Fruit fly (Drosophila melanogaster) whole organism, embryonic: ENCODE results near the gene CG10226.

Source experiments
- ATbp ChIP-seq: fragments of 200-800 bp; sonication (Bioruptor generic); optimal IDR thresholded peaks from 2 replicates; lab custom pipeline; 2017; ENCODE audit warnings: missing biosample characterization, mild to moderate bottlenecking, missing genetic modification characterization, missing genetic modification reagents
- Ada2b ChIP-seq: fragments of 200-800 bp; sonication (Bioruptor generic); IDR thresholded peaks from 2 replicates; pipeline ENCODE4 v1.3.6; 2022; ENCODE audit warnings: missing biosample characterization, missing genetic modification characterization
- Atf3 ChIP-seq: fragments of 200-800 bp; sonication (Bioruptor generic); optimal IDR thresholded peaks from 3 replicates; lab custom pipeline; 2016; ENCODE audit warnings: missing biosample characterization, missing genetic modification characterization
- CG10431 ChIP-seq: fragments of 200-800 bp; sonication (Bioruptor generic); optimal IDR thresholded peaks from 3 replicates; lab custom pipeline; 2018; ENCODE audit warnings: missing biosample characterization, mild to moderate bottlenecking, missing genetic modification characterization
- CG10462 ChIP-seq: fragments of 200-800 bp; sonication (Bioruptor generic); optimal IDR thresholded peaks from 2 replicates; lab custom pipeline; 2016; ENCODE audit warnings: missing biosample characterization, missing genetic modification characterization
- CG11723 ChIP-seq: fragments of 200-800 bp; sonication (Bioruptor generic); optimal IDR thresholded peaks from 2 replicates; lab custom pipeline; 2017; ENCODE audit warnings: missing biosample characterization, mild to moderate bottlenecking, missing genetic modification characterization
- CG14667 ChIP-seq: fragments of 200-800 bp; sonication (Bioruptor generic); IDR thresholded peaks from 2 replicates; pipeline ENCODE4 v1.3.6; 2022; ENCODE audit warnings: missing biosample characterization, missing genetic modification characterization
- CG17361 ChIP-seq: fragments of 200-800 bp; sonication (Bioruptor generic); IDR thresholded peaks from 3 replicates; pipeline ENCODE4 v1.3.6; 2022; ENCODE audit warnings: missing biosample characterization, missing genetic modification characterization
- CG17612 ChIP-seq: fragments of 200-800 bp; sonication (Bioruptor generic); IDR thresholded peaks from 2 replicates; pipeline ENCODE4 v1.3.6; 2022; ENCODE audit warnings: missing biosample characterization, missing genetic modification characterization
- CG1832 ChIP-seq: fragments of 200-800 bp; sonication (Bioruptor generic); optimal IDR thresholded peaks from 2 replicates; lab custom pipeline; 2017; ENCODE audit warnings: missing biosample characterization, mild to moderate bottlenecking, missing genetic modification characterization, inconsistent platforms
- CG18619 ChIP-seq: fragments of 200-800 bp; sonication (Bioruptor generic); optimal IDR thresholded peaks from 3 replicates; lab custom pipeline; 2017; ENCODE audit warnings: missing biosample characterization, mild to moderate bottlenecking, missing genetic modification characterization
- CG2120 ChIP-seq: fragments of 200-800 bp; sonication (Bioruptor generic); optimal IDR thresholded peaks from 3 replicates; lab custom pipeline; 2016; ENCODE audit warnings: missing biosample characterization, missing genetic modification characterization
- CG2202 ChIP-seq: fragments of 200-800 bp; sonication (Bioruptor generic); optimal IDR thresholded peaks from 2 replicates; lab custom pipeline; 2018; ENCODE audit warnings: missing biosample characterization, mild to moderate bottlenecking, missing genetic modification characterization
- CG34376 ChIP-seq: fragments of 200-800 bp; sonication (Bioruptor generic); optimal IDR thresholded peaks from 2 replicates; lab custom pipeline; 2018; ENCODE audit warnings: missing biosample characterization, mild to moderate bottlenecking, missing genetic modification characterization
- CG4360 ChIP-seq: fragments of 200-800 bp; sonication (Bioruptor generic); IDR thresholded peaks from 2 replicates; pipeline ENCODE4 v1.3.6; 2022; ENCODE audit warnings: missing biosample characterization, missing genetic modification characterization
- CG6175 ChIP-seq: fragments of 200-800 bp; sonication (Bioruptor generic); IDR thresholded peaks from 3 replicates; pipeline ENCODE4 v1.3.6; 2022; ENCODE audit warnings: missing biosample characterization, missing genetic modification characterization
- CG6272 ChIP-seq: fragments of 200-800 bp; sonication (Bioruptor generic); IDR thresholded peaks from 2 replicates; pipeline ENCODE4 v1.3.6; 2022; ENCODE audit warnings: missing biosample characterization, missing genetic modification characterization
- CG8290 ChIP-seq, 3 experiments: fragments of 200-800 bp; sonication (Bioruptor generic); optimal IDR thresholded peaks; 2 replicates each; lab custom pipeline; 2016 to 2019; ENCODE audit warnings: missing biosample characterization in 3 of 3, missing genetic modification characterization in 3 of 3, mild to moderate bottlenecking in 2 of 3, moderate library complexity in 1 of 3
- CG8478 ChIP-seq: fragments of >200 bp; optimal IDR thresholded peaks from 2 replicates; lab custom pipeline; 2018
- D ChIP-seq, 2 experiments: fragments of 200-800 bp in 1 of 2; fragments of >200 bp in 1 of 2; sonication (Bioruptor generic) in 1 of 2; optimal IDR thresholded peaks; 2 replicates in 1 of 2; 3 replicates in 1 of 2; lab custom pipeline; 2017; ENCODE audit warnings: mild to moderate bottlenecking in 1 of 2, missing biosample characterization in 1 of 2, missing genetic modification characterization in 1 of 2, missing genetic modification reagents in 1 of 2
- E2f2 ChIP-seq: fragments of 200-800 bp; sonication (Bioruptor generic); IDR thresholded peaks from 2 replicates; pipeline ENCODE4 v1.3.6; 2022; ENCODE audit warnings: missing biosample characterization, missing genetic modification characterization
- Ets65A ChIP-seq: fragments of 200-800 bp; sonication (Bioruptor generic); peaks from one replicate; lab custom pipeline; 2016; ENCODE audit warnings: missing biosample characterization, missing genetic modification characterization
- Lim3 ChIP-seq: fragments of 200-800 bp; sonication (Bioruptor generic); IDR thresholded peaks from 2 replicates; pipeline ENCODE4 v1.3.6; 2022; ENCODE audit warnings: missing biosample characterization, missing genetic modification characterization
- Meics ChIP-seq: fragments of 200-800 bp; sonication (Bioruptor generic); optimal IDR thresholded peaks from 2 replicates; lab custom pipeline; 2017; ENCODE audit warnings: missing biosample characterization, mild to moderate bottlenecking, missing genetic modification characterization
- Neu2 ChIP-seq: fragments of 200-800 bp; sonication (Bioruptor generic); optimal IDR thresholded peaks from 3 replicates; lab custom pipeline; 2016; ENCODE audit warnings: missing biosample characterization, missing genetic modification characterization, borderline replicate concordance
- Opbp ChIP-seq: fragments of 200-800 bp; sonication (Bioruptor generic); IDR thresholded peaks from 3 replicates; pipeline ENCODE4 v1.3.6; 2022; ENCODE audit warnings: missing biosample characterization, missing genetic modification characterization; ENCODE audit not compliant: partially characterized antibody
- Sry-β ChIP-seq: fragments of 200-800 bp; sonication (Bioruptor generic); optimal IDR thresholded peaks from 2 replicates; lab custom pipeline; 2018; ENCODE audit warnings: missing biosample characterization, mild to moderate bottlenecking, missing genetic modification characterization, moderate library complexity
- Stat92E ChIP-seq, 3 experiments: fragments of >200 bp in 2 of 3; fragments of 200-800 bp in 1 of 3; sonication (Bioruptor generic) in 1 of 3; optimal IDR thresholded peaks; 2 replicates each; lab custom pipeline; 2017 to 2019; ENCODE audit warnings: missing biosample characterization in 3 of 3, missing genetic modification characterization in 3 of 3, mild to moderate bottlenecking in 1 of 3, moderate library complexity in 1 of 3
- Taf1 ChIP-seq: fragments of 200-800 bp; sonication (Bioruptor generic); IDR thresholded peaks from 2 replicates; pipeline ENCODE4 v1.3.6; 2022; ENCODE audit warnings: missing biosample characterization, missing genetic modification characterization
- Xbp1 ChIP-seq: fragments of 200-800 bp; sonication (Bioruptor generic); optimal IDR thresholded peaks from 3 replicates; lab custom pipeline; 2016; ENCODE audit warnings: missing biosample characterization, mild to moderate bottlenecking, missing genetic modification characterization
- YL-1 ChIP-seq: fragments of 200-800 bp; sonication (Bioruptor generic); optimal IDR thresholded peaks from 3 replicates; lab custom pipeline; 2017; ENCODE audit warnings: missing biosample characterization, mild to moderate bottlenecking, missing genetic modification characterization
- abd-A ChIP-seq: fragments of 200-800 bp; sonication (Bioruptor generic); optimal IDR thresholded peaks from 3 replicates; lab custom pipeline; 2019; ENCODE audit warnings: missing biosample characterization, mild to moderate bottlenecking, missing genetic modification characterization, moderate library complexity
- btn ChIP-seq: fragments of 200-800 bp; sonication (Bioruptor generic); optimal IDR thresholded peaks from 2 replicates; lab custom pipeline; 2016; ENCODE audit warnings: missing biosample characterization, missing genetic modification characterization
- cato ChIP-seq: fragments of 200-800 bp; sonication (Bioruptor generic); optimal IDR thresholded peaks from 2 replicates; lab custom pipeline; 2016; ENCODE audit warnings: missing biosample characterization, missing genetic modification characterization, borderline replicate concordance
- ci ChIP-seq: fragments of 200-800 bp; sonication (Bioruptor generic); IDR thresholded peaks from 3 replicates; pipeline ENCODE4 v1.3.6; 2022; ENCODE audit warnings: missing biosample characterization, missing genetic modification characterization
- hth ChIP-seq: fragments of >200 bp; optimal IDR thresholded peaks from 2 replicates; lab custom pipeline; 2017; ENCODE audit warnings: inconsistent platforms
- ind ChIP-seq: fragments of 200-800 bp; sonication (Bioruptor generic); optimal IDR thresholded peaks from 3 replicates; lab custom pipeline; 2016; ENCODE audit warnings: missing biosample characterization, missing genetic modification characterization
- inv ChIP-seq: fragments of 200-800 bp; sonication (Bioruptor generic); IDR thresholded peaks from 2 replicates; pipeline ENCODE4 v1.3.6; 2022; ENCODE audit warnings: missing biosample characterization, missing genetic modification characterization; ENCODE audit not compliant: partially characterized antibody
- nerfin-2 ChIP-seq: fragments of 200-800 bp; sonication (Bioruptor generic); IDR thresholded peaks from 2 replicates; pipeline ENCODE4 v1.3.6; 2022; ENCODE audit warnings: missing biosample characterization, missing genetic modification characterization; ENCODE audit not compliant: partially characterized antibody
- pfk ChIP-seq: fragments of 200-800 bp; sonication (Bioruptor generic); optimal IDR thresholded peaks from 2 replicates; lab custom pipeline; 2018; ENCODE audit warnings: missing biosample characterization, mild to moderate bottlenecking, missing genetic modification characterization, moderate library complexity
- pho ChIP-seq: fragments of 200-800 bp; sonication (Bioruptor generic); optimal IDR thresholded peaks from 2 replicates; lab custom pipeline; 2016; ENCODE audit warnings: missing biosample characterization, missing genetic modification characterization
- pros ChIP-seq: fragments of 200-800 bp; sonication (Bioruptor generic); optimal IDR thresholded peaks from 3 replicates; lab custom pipeline; 2019; ENCODE audit warnings: missing biosample characterization, mild to moderate bottlenecking, missing genetic modification characterization, moderate library complexity
- sc ChIP-seq, 3 experiments: fragments of >200 bp in 2 of 3; fragments of 200-800 bp in 1 of 3; sonication (Bioruptor generic) in 1 of 3; optimal IDR thresholded peaks; 2 replicates in 2 of 3; 3 replicates in 1 of 3; lab custom pipeline; 2017; ENCODE audit warnings: mild to moderate bottlenecking in 1 of 3, missing biosample characterization in 1 of 3, missing genetic modification characterization in 1 of 3, missing genetic modification reagents in 1 of 3
- sisA ChIP-seq: fragments of 200-800 bp; sonication (Bioruptor generic); IDR thresholded peaks from 2 replicates; pipeline ENCODE4 v1.3.6; 2022; ENCODE audit warnings: missing biosample characterization, missing genetic modification characterization
- slbo ChIP-seq: fragments of 200-800 bp; sonication (Bioruptor generic); IDR thresholded peaks from 2 replicates; pipeline ENCODE4 v1.3.6; 2022; ENCODE audit warnings: missing biosample characterization, missing genetic modification characterization
- tap ChIP-seq: fragments of 200-800 bp; optimal IDR thresholded peaks from 3 replicates; lab custom pipeline; 2019; ENCODE audit warnings: missing biosample characterization, mild to moderate bottlenecking, missing genetic modification characterization, moderate library complexity
- tin ChIP-seq: fragments of 200-800 bp; sonication (Bioruptor generic); optimal IDR thresholded peaks from 3 replicates; lab custom pipeline; 2016; ENCODE audit warnings: missing biosample characterization, missing genetic modification characterization
- usp ChIP-seq: fragments of >200 bp; optimal IDR thresholded peaks from 2 replicates; lab custom pipeline; 2017; ENCODE audit warnings: missing biosample characterization, missing genetic modification characterization

Gene CG10226

DNA sequence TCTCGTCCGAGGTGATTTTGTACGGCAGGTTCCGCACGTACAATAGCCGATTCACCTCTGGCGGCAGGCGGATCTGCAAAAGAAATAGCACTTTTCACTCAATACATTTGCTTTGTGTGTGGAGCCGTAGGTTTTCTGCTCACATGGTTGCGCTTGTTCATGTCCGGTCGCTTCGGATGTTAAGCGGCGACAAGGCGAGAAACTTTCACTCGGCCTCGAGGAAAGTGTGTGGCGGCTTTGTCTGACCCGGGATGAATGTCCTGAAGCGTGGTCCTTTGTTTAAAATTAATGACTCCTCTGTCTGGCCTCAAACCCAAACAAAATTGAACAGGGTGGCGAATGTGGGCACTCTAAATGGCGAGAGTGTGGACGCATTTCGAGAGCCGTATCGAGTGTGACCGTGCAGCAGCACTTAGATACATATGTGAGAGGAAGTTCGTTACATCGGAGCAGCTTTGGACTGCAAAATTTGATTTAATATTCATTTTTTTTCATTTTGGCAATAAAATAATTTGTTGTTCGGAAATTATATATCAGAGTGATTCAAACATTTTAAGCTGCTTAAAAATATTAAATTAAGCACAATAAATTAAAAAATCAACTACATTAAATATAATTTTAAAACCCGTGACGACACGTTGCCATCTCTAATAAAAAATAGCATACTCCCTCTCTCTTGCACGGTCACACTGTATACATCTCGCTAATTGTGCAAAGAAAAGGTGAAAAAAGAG is 46.9 kb downstream of the CG10226 start, which contains the start of the genes Sf3b6 and Tnpo:
Gene Sf3b6 (minus strand): TSS at position 358 of the 734 bp plus-strand sequence.
Gene Tnpo (plus strand): TSS at position 659 of the 734 bp plus-strand sequence.
- TF ChIP-seq YL-1 (GFP tag; lab: Kevin White, UChicago) (peak; percentile 86), Opbp (GFP tag; lab: Robert Waterston, UW) (no peak), ind (GFP tag; lab: Kevin White, UChicago) (peak; percentile 86), Atf3 (GFP tag; lab: Kevin White, UChicago) (peak; percentile 58), Meics (peak; percentile 85), btn (GFP tag; lab: Kevin White, UChicago) (no peak), Ada2b (GFP tag; lab: Robert Waterston, UW) (peak; percentile 70), Sry-β (GFP tag; lab: Kevin White, UChicago) (peak; percentile 70), ATbp (GFP tag; lab: Kevin White, UChicago) (no peak), CG4360 (no peak), tin (peak; percentile 80), CG6175 (peak; percentile 39; the same call in 1 of the 3 replicates), tap (tag; lab: Kevin White, UChicago) (no peak), Stat92E (GFP tag; optimal IDR thresholded peaks at IDR 0.05; lab: Kevin White, UChicago) (peak in 1 of 3 experiments; percentile 32), pfk (peak; percentile 8), hth (lab: Kevin White, UChicago) (no peak), CG14667 (GFP tag; lab: Robert Waterston, UW) (peak; percentile 78), inv (GFP tag; lab: Robert Waterston, UW) (peak; percentile 48; the same call in 1 of the 2 replicates), sc (optimal IDR thresholded peaks at IDR 0.05; lab: Kevin White, UChicago) (no peak), sc (GFP tag; optimal IDR thresholded peaks at IDR 0.05; lab: Kevin White, UChicago) (no peak), CG8290 (GFP tag; optimal IDR thresholded peaks at IDR 0.05; lab: Kevin White, UChicago) (peak; percentile 79), CG8290 (tag; optimal IDR thresholded peaks at IDR 0.05; lab: Kevin White, UChicago) (peak in 1 of 2 experiments; percentile 66), CG10462 (GFP tag; lab: Kevin White, UChicago) (peak; percentile 64), pho (GFP tag; lab: Kevin White, UChicago) (peak; percentile 79), abd-A (no peak), CG18619 (peak; percentile 83), CG2202 (tag; lab: Kevin White, UChicago) (peak; percentile 54), slbo (GFP tag; lab: Robert Waterston, UW) (peak; percentile 92), Neu2 (GFP tag; lab: Kevin White, UChicago) (no peak), CG17612 (GFP tag; lab: Robert Waterston, UW) (no peak), sisA (GFP tag; lab: Robert Waterston, UW) (peak; percentile 84), D (optimal IDR thresholded peaks at IDR 0.05; lab: Kevin White, UChicago) (no peak), D (GFP tag; optimal IDR thresholded peaks at IDR 0.05; lab: Kevin White, UChicago) (peak; percentile 68), Taf1 (peak; percentile 68; the same call in 1 of the 2 replicates), Ets65A (GFP tag; lab: Kevin White, UChicago) (peak; percentile 96), pros (GFP tag; lab: Kevin White, UChicago) (no peak), usp (GFP tag; lab: Kevin White, UChicago) (no peak), CG17361 (GFP tag; lab: Robert Waterston, UW) (no peak; the same call in 1 of the 3 replicates), E2f2 (GFP tag; lab: Robert Waterston, UW) (peak; percentile 65), Xbp1 (GFP tag; lab: Kevin White, UChicago) (peak; percentile 90), cato (peak; percentile 65), CG2120 (peak; percentile 91), CG10431 (peak; percentile 58), CG11723 (GFP tag; lab: Kevin White, UChicago) (no peak), CG1832 (no peak), CG34376 (peak; percentile 65), CG8478 (lab: Kevin White, UChicago) (no peak), ci (GFP tag; lab: Robert Waterston, UW) (peak; percentile 73; the same call in 2 of the 3 replicates), CG6272 (GFP tag; lab: Robert Waterston, UW) (peak; percentile 88), nerfin-2 (GFP tag; lab: Robert Waterston, UW) (peak; percentile 18; the same call in 1 of the 2 replicates), Lim3 (GFP tag; lab: Robert Waterston, UW) (no peak)
